Worm (Caenorhabditis elegans): Measurements from ENCODE around the gene rgs-6.
A peak's percentile ranks its signal among the peaks of the same experiment; 100 is the strongest.

rgs-6 gene

DNA sequence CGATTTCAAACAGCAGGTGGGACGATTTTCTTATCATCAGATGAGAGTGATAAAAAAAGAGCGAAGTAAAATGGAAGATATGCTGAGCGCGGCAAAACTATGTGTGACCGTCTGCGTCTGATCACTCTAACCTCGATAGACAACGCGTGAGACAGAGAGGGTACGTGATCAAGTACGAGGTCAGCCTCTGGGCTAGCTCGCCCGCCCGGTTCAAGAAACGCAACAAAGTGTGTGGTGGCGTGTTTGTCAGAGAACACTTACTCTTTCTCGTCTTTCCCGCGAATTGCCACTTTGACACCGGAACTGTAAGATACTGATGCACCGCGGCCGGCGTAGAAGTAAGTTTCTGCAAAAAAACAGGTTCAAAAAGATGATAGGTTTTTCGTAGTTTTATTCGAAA is 37.4 kb downstream of the rgs-6 start (continued):
- TF ChIP-seq nhr-20 (tag; optimal IDR thresholded peaks at IDR 0.05) (peak; percentile 80), lir-3 (tag; optimal IDR thresholded peaks at IDR 0.05; ENCODE audit: poor library complexity) (no peak), fkh-4 (tag; optimal IDR thresholded peaks at IDR 0.05; ENCODE audit: borderline replicate concordance) (no peak), ama-1 (optimal IDR thresholded peaks at IDR 0.05) (no peak), ceh-8 (GFP tag; optimal IDR thresholded peaks at IDR 0.05) (no peak), Y116A8C.19 (tag; optimal IDR thresholded peaks at IDR 0.05; ENCODE audit: borderline replicate concordance) (no peak), tbx-2 (tag; optimal IDR thresholded peaks at IDR 0.05) (peak; percentile 60), nhr-85 (tag) (peak; percentile 95), vab-15 (tag; optimal IDR thresholded peaks at IDR 0.05) (no peak), zip-4 (GFP tag; optimal IDR thresholded peaks at IDR 0.05) (no peak), hlh-17 (GFP tag; optimal IDR thresholded peaks at IDR 0.05; ENCODE audit: borderline replicate concordance) (no peak), fkh-8 (tag; optimal IDR thresholded peaks at IDR 0.05) (no peak), efl-1 (optimal IDR thresholded peaks at IDR 0.05) (peak in 1 of 2 experiments; percentile 27), efl-1 (GFP tag; optimal IDR thresholded peaks at IDR 0.05 in 1 of 2) (peak in 1 of 2 experiments; percentile 93), jun-1 (tag; optimal IDR thresholded peaks at IDR 0.05) (no peak), snu-23 (GFP tag; optimal IDR thresholded peaks at IDR 0.05) (peak; percentile 71), hlh-4 (tag; optimal IDR thresholded peaks at IDR 0.05) (no peak), egl-13 (tag; optimal IDR thresholded peaks at IDR 0.05) (no peak), dpl-1 (GFP tag; optimal IDR thresholded peaks at IDR 0.05) (peak in 1 of 3 experiments; percentile 18), ces-1 (GFP tag; optimal IDR thresholded peaks at IDR 0.05) (no peak), unc-86 (tag; optimal IDR thresholded peaks at IDR 0.05) (no peak), unc-98 (GFP tag; IDR thresholded peaks at IDR 0.05) (no peak), swsn-7 (tag; optimal IDR thresholded peaks at IDR 0.05) (peak; percentile 29), nhr-84 (tag; optimal IDR thresholded peaks at IDR 0.05) (no peak), elt-2 (tag; optimal IDR thresholded peaks at IDR 0.05) (peak; percentile 81), nhr-11 (tag; optimal IDR thresholded peaks at IDR 0.05) (no peak), aly-2 (tag; optimal IDR thresholded peaks at IDR 0.05) (no peak), nhr-90 (tag; optimal IDR thresholded peaks at IDR 0.05; ENCODE audit: poor library complexity) (peak; percentile 73), nhr-12 (tag; optimal IDR thresholded peaks at IDR 0.05) (no peak), C16A3.4 (tag; optimal IDR thresholded peaks at IDR 0.05) (peak; percentile 22), mdl-1 (tag; optimal IDR thresholded peaks at IDR 0.05) (peak in 1 of 2 experiments; percentile 77), hpl-2 (GFP tag; optimal IDR thresholded peaks at IDR 0.05) (no peak), unc-30 (tag; optimal IDR thresholded peaks at IDR 0.05) (no peak), fkh-10 (GFP tag; optimal IDR thresholded peaks at IDR 0.05) (no peak), ceh-82 (tag; optimal IDR thresholded peaks at IDR 0.05) (peak in 1 of 3 experiments; percentile 38), C34B4.2 (tag; optimal IDR thresholded peaks at IDR 0.05) (no peak), ets-5 (GFP tag; IDR thresholded peaks at IDR 0.05) (no peak), zag-1 (tag; optimal IDR thresholded peaks at IDR 0.05) (no peak), sox-4 (tag; optimal IDR thresholded peaks at IDR 0.05) (no peak), efl-3 (GFP tag; optimal IDR thresholded peaks at IDR 0.05) (no peak), lin-35 (GFP tag; optimal IDR thresholded peaks at IDR 0.05) (peak in 1 of 2 experiments; percentile 63), mep-1 (tag; optimal IDR thresholded peaks at IDR 0.05) (no peak), lin-14 (GFP tag; optimal IDR thresholded peaks at IDR 0.05) (peak; percentile 90), nhr-77 (tag; optimal IDR thresholded peaks at IDR 0.05) (peak; percentile 49), elt-3 (tag; optimal IDR thresholded peaks at IDR 0.05) (peak; percentile 2 to 77 (median 38)), ceh-90 (tag; optimal IDR thresholded peaks at IDR 0.05) (no peak), ceh-88 (GFP tag; IDR thresholded peaks at IDR 0.05) (no peak), irx-1 (tag; optimal IDR thresholded peaks at IDR 0.05) (no peak)
